Worm (Caenorhabditis elegans): ENCODE measurements around the gene fbxa-224.

Gene fbxa-224

DNA sequence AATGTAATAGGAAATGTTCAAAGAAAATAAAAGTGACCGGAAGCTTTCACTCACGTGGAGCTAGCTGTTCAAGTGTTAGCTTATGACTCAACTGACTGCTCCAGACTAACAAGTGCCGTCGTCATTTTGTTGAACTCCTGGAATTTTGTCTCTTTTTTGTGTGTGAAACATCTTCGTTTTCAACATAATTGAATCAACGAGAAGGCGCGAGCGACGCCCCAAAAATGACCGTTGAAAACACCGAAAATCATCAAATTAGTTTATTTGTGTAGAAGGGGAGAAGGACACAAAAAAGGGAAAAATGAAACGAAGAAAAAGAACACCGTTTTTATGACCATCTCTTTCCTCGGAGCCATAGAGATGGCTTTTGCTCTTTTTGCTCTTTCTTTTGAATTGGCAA lies 7.5 kb upstream of the fbxa-224 start, which contains the start of gene ZK1290.14:
Gene ZK1290.14 (minus strand): TSS at position 139 of the 400 bp plus-strand sequence.
- TF ChIP-seq ama-1 (optimal IDR thresholded peaks at IDR 0.05) (no peak), ceh-13 (GFP tag; optimal IDR thresholded peaks at IDR 0.05) (no peak)

ce11 chrII:7554716-7555247 lies 6.8 kb upstream of the fbxa-224 start:
- TF ChIP-seq ets-7 (tag; optimal IDR thresholded peaks at IDR 0.05) (no peak), pes-1 (GFP tag; IDR thresholded peaks at IDR 0.05) (no peak), hnd-1 (tag; optimal IDR thresholded peaks at IDR 0.05) (no peak), aly-1 (tag; optimal IDR thresholded peaks at IDR 0.05) (no peak), flt-1 (GFP tag; IDR thresholded peaks at IDR 0.05) (no peak), ceh-13 (GFP tag; optimal IDR thresholded peaks at IDR 0.05) (no peak), sea-1 (GFP tag; conservative IDR thresholded peaks at IDR 0.05) (no peak), tbx-11 (GFP tag; IDR thresholded peaks at IDR 0.05) (no peak), scrt-1 (GFP tag; IDR thresholded peaks at IDR 0.05) (no peak), tra-4 (tag; optimal IDR thresholded peaks at IDR 0.05) (no peak), hmg-4 (GFP tag; optimal IDR thresholded peaks at IDR 0.05) (no peak), B0310.2 (tag; optimal IDR thresholded peaks at IDR 0.05) (no peak), ama-1 (optimal IDR thresholded peaks at IDR 0.05) (no peak)

DNA sequence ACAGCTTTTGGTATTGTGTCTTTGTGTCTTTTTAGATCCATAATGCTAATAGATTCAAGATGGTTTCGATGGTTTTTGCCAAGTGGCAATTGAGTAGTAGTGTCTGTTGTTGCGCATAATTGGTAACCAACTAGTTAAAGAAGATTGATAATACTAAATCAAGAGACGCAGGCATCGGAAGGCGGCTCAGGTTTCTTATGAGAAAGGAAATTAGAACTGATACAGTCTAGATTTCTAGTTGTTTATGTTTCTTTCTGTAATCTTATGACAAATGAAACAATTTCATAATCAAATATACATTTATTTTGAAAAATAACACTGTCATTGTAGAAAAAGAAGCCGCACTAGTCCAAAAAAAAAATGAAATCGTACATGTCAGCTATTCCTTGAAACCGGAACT lies 5.9 kb upstream of the fbxa-224 start, which contains the start of gene ZK1290.10:
Gene ZK1290.10 (minus strand): TSS at position 101 of the 400 bp plus-strand sequence.
- no peak for TF ChIP-seq tbx-37 (GFP tag; conservative IDR thresholded peaks at IDR 0.05)
- no peak for TF ChIP-seq hmbx-1 (tag; optimal IDR thresholded peaks at IDR 0.05)
- TF ChIP-seq hmg-4 (GFP tag; optimal IDR thresholded peaks at IDR 0.05), result no peak
- no peak for TF ChIP-seq hnd-1 (tag; optimal IDR thresholded peaks at IDR 0.05)
- no peak for TF ChIP-seq tbx-11 (GFP tag; IDR thresholded peaks at IDR 0.05)
- no peak for TF ChIP-seq ama-1 (optimal IDR thresholded peaks at IDR 0.05)
- TF ChIP-seq F13C5.2 (tag; optimal IDR thresholded peaks at IDR 0.05), result no peak
- no peak for TF ChIP-seq sea-1 (GFP tag; conservative IDR thresholded peaks at IDR 0.05)
- no peak for TF ChIP-seq tra-4 (tag; optimal IDR thresholded peaks at IDR 0.05)
- TF ChIP-seq ets-7 (tag; optimal IDR thresholded peaks at IDR 0.05), result no peak
- TF ChIP-seq aly-1 (tag; optimal IDR thresholded peaks at IDR 0.05), result no peak
- no peak for TF ChIP-seq flt-1 (GFP tag; IDR thresholded peaks at IDR 0.05)
- no peak for TF ChIP-seq pes-1 (GFP tag; IDR thresholded peaks at IDR 0.05)

- TF ChIP-seq sea-1 (GFP tag; conservative IDR thresholded peaks at IDR 0.05) (no peak), hmbx-1 (tag; optimal IDR thresholded peaks at IDR 0.05) (no peak), F13C5.2 (tag; optimal IDR thresholded peaks at IDR 0.05) (no peak), tbx-11 (GFP tag; IDR thresholded peaks at IDR 0.05) (no peak), ceh-13 (GFP tag; optimal IDR thresholded peaks at IDR 0.05) (no peak), flt-1 (GFP tag; IDR thresholded peaks at IDR 0.05) (no peak), tbx-37 (GFP tag; conservative IDR thresholded peaks at IDR 0.05) (no peak), pes-1 (GFP tag; IDR thresholded peaks at IDR 0.05) (no peak), scrt-1 (GFP tag; IDR thresholded peaks at IDR 0.05) (no peak), hnd-1 (tag; optimal IDR thresholded peaks at IDR 0.05) (no peak), tra-4 (tag; optimal IDR thresholded peaks at IDR 0.05) (no peak), ets-7 (tag; optimal IDR thresholded peaks at IDR 0.05) (no peak), ama-1 (optimal IDR thresholded peaks at IDR 0.05) (no peak), aly-1 (tag; optimal IDR thresholded peaks at IDR 0.05) (no peak), ceh-36 (tag; optimal IDR thresholded peaks at IDR 0.05) (no peak), hmg-4 (GFP tag; optimal IDR thresholded peaks at IDR 0.05) (no peak), B0310.2 (tag; optimal IDR thresholded peaks at IDR 0.05) (no peak)
Measured at ce11 chrII:7549035-7549434, 1.1 kb upstream of the fbxa-224 start, which contains the start of gene tph-1. tph-1 (plus strand) TSS chrII:7549335.

DNA sequence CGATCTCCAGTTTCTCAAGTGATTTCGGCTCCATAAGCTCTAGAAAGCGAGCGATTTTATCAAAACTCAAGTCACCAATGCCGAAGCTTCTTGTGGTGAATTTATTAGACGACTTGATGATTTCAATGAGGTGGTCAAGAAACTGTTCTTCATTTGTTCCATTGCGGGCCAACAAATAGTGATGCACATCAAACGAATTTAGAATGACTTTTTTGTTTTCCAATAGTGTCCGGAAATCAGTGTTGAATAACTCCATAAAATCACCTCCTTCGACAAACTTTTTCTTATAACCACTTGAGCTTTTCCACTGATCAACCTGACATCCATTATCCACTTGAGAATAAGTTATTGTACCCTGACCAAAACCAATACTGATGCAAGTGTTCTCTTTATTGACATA lies 675 bp downstream of the fbxa-224 start:
- TF ChIP-seq pes-1 (GFP tag; IDR thresholded peaks at IDR 0.05) (no peak), hmg-4 (GFP tag; optimal IDR thresholded peaks at IDR 0.05) (no peak), flt-1 (GFP tag; IDR thresholded peaks at IDR 0.05) (no peak), sea-1 (GFP tag; conservative IDR thresholded peaks at IDR 0.05) (no peak), ceh-13 (GFP tag; optimal IDR thresholded peaks at IDR 0.05) (no peak), tra-4 (tag; optimal IDR thresholded peaks at IDR 0.05) (no peak), hmbx-1 (tag; optimal IDR thresholded peaks at IDR 0.05) (no peak), scrt-1 (GFP tag; IDR thresholded peaks at IDR 0.05) (no peak), F13C5.2 (tag; optimal IDR thresholded peaks at IDR 0.05) (no peak), ets-7 (tag; optimal IDR thresholded peaks at IDR 0.05) (no peak), ama-1 (optimal IDR thresholded peaks at IDR 0.05) (no peak), tbx-11 (GFP tag; IDR thresholded peaks at IDR 0.05) (no peak), ceh-36 (tag; optimal IDR thresholded peaks at IDR 0.05) (no peak), tbx-37 (GFP tag; conservative IDR thresholded peaks at IDR 0.05) (no peak), B0310.2 (tag; optimal IDR thresholded peaks at IDR 0.05) (no peak), aly-1 (tag; optimal IDR thresholded peaks at IDR 0.05) (no peak), hnd-1 (tag; optimal IDR thresholded peaks at IDR 0.05) (no peak)

DNA sequence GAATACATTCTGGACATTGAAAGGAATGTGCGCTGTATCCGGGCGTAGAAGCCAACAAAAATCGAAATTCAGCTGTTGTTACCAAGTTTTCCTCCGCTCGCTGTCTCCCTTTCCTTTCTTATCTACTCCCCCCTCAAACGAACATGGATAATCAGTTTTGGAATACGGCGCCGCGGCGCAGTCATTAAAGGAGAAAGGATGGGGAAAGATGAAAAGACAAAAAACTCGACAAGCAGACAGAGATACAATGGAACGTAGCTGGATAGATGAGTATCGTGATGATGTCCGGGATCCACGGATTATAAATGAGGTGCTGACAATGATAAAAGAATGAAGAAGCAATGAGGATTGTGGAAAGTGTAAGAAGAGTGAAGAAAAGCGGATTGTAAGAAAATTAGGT lies 2.6 kb downstream of the fbxa-224 start:
- no peak for TF ChIP-seq ceh-13 (GFP tag; optimal IDR thresholded peaks at IDR 0.05)
- TF ChIP-seq ets-7 (tag; optimal IDR thresholded peaks at IDR 0.05), result no peak
- TF ChIP-seq flt-1 (GFP tag; IDR thresholded peaks at IDR 0.05), result no peak
- TF ChIP-seq hnd-1 (tag; optimal IDR thresholded peaks at IDR 0.05), result no peak
- TF ChIP-seq scrt-1 (GFP tag; IDR thresholded peaks at IDR 0.05), result no peak
- no peak for TF ChIP-seq pes-1 (GFP tag; IDR thresholded peaks at IDR 0.05)
- TF ChIP-seq hmbx-1 (tag; optimal IDR thresholded peaks at IDR 0.05), result no peak
- no peak for TF ChIP-seq tbx-37 (GFP tag; conservative IDR thresholded peaks at IDR 0.05)
- no peak for TF ChIP-seq hmg-4 (GFP tag; optimal IDR thresholded peaks at IDR 0.05)
- no peak for TF ChIP-seq ceh-36 (tag; optimal IDR thresholded peaks at IDR 0.05)
- no peak for TF ChIP-seq tbx-11 (GFP tag; IDR thresholded peaks at IDR 0.05)
- TF ChIP-seq sea-1 (GFP tag; conservative IDR thresholded peaks at IDR 0.05), result no peak
- TF ChIP-seq F13C5.2 (tag; optimal IDR thresholded peaks at IDR 0.05), result no peak
- TF ChIP-seq aly-1 (tag; optimal IDR thresholded peaks at IDR 0.05), result no peak
- TF ChIP-seq B0310.2 (tag; optimal IDR thresholded peaks at IDR 0.05), result no peak
- no peak for TF ChIP-seq tra-4 (tag; optimal IDR thresholded peaks at IDR 0.05)
- TF ChIP-seq ama-1 (optimal IDR thresholded peaks at IDR 0.05), result no peak

DNA sequence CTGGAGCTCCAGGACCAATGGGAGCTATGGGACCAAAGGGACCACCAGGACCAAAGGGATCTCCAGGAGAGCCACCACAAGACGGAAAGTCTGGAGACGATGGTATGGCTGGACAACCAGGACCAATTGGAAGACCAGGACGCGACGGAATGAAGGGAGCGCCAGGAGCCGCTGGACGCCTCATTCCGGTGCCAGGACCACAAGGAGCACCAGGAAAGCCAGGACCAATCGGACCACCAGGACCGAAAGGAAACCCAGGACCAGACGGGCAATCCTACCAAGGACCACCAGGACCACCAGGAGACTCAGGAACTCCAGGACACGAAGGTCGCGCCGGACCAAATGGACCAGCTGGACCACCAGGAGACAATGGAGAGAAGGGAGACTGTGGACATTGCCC lies 3.2 kb downstream of the fbxa-224 start:
- no peak for TF ChIP-seq ama-1 (optimal IDR thresholded peaks at IDR 0.05)

Data from whole organism, early embryonic.